Worm (Caenorhabditis elegans): Measurements from ENCODE around the gene nas-31.

Gene nas-31

ce11 chrV:10896706-10897105 lies 24.9 kb downstream of the nas-31 start:
- no peak for TF ChIP-seq sma-9 (GFP tag; optimal IDR thresholded peaks at IDR 0.05)
- no peak for TF ChIP-seq sma-9 (tag; optimal IDR thresholded peaks at IDR 0.05)
- TF ChIP-seq skn-1 (tag; optimal IDR thresholded peaks at IDR 0.05) = no peak
- no peak for TF ChIP-seq aly-2 (tag; optimal IDR thresholded peaks at IDR 0.05)
- TF ChIP-seq gmeb-1 (tag; optimal IDR thresholded peaks at IDR 0.05) = no peak

ce11 chrV:10896295-10896694 lies 25.4 kb downstream of the nas-31 start, which contains the start of gene F32D8.13:
Gene F32D8.13 (minus strand): TSS chrV:10896543.
- TF ChIP-seq mdl-1 (tag; optimal IDR thresholded peaks at IDR 0.05) = no peak
- TF ChIP-seq blmp-1 (tag; optimal IDR thresholded peaks at IDR 0.05; ENCODE audit: insufficient read depth) = no peak
- TF ChIP-seq ztf-1 (GFP tag; conservative IDR thresholded peaks at IDR 0.05) = no peak
- TF ChIP-seq fos-1 (tag; optimal IDR thresholded peaks at IDR 0.05) = no peak
- peak; percentile 17 for TF ChIP-seq nhr-25 (tag; optimal IDR thresholded peaks at IDR 0.05)
- no peak for TF ChIP-seq nhr-12 (tag; optimal IDR thresholded peaks at IDR 0.05)
- no peak for TF ChIP-seq unc-39 (tag; optimal IDR thresholded peaks at IDR 0.05)
- no peak for TF ChIP-seq mab-5 (tag; optimal IDR thresholded peaks at IDR 0.05)
- no peak for TF ChIP-seq nhr-10 (tag; optimal IDR thresholded peaks at IDR 0.05)
- no peak for TF ChIP-seq elt-3 (tag; optimal IDR thresholded peaks at IDR 0.05)
- no peak for TF ChIP-seq sma-9 (GFP tag; optimal IDR thresholded peaks at IDR 0.05)
- no peak for TF ChIP-seq sma-9 (tag; optimal IDR thresholded peaks at IDR 0.05)
- TF ChIP-seq gmeb-1 (tag; optimal IDR thresholded peaks at IDR 0.05) = peak; percentile 0
- peak in 1 of 2 experiments; percentile 0 for TF ChIP-seq lsy-2 (tag; optimal IDR thresholded peaks at IDR 0.05)
- TF ChIP-seq nhr-6 (tag; optimal IDR thresholded peaks at IDR 0.05) = no peak
- no peak for TF ChIP-seq ceh-82 (tag; optimal IDR thresholded peaks at IDR 0.05)
- TF ChIP-seq nhr-129 (tag; optimal IDR thresholded peaks at IDR 0.05) = no peak
- TF ChIP-seq egl-27 (tag; optimal IDR thresholded peaks at IDR 0.05) = no peak
- TF ChIP-seq zag-1 (tag; optimal IDR thresholded peaks at IDR 0.05) = no peak
- TF ChIP-seq aly-2 (tag; optimal IDR thresholded peaks at IDR 0.05) = no peak
- TF ChIP-seq sem-4 (tag; optimal IDR thresholded peaks at IDR 0.05) = no peak
- peak; percentile 10 for TF ChIP-seq ZK546.5 (tag; optimal IDR thresholded peaks at IDR 0.05)
- TF ChIP-seq nhr-23 (tag; optimal IDR thresholded peaks at IDR 0.05) = no peak
- TF ChIP-seq nhr-11 (tag; optimal IDR thresholded peaks at IDR 0.05) = no peak
- no peak for TF ChIP-seq ztf-4 (tag; optimal IDR thresholded peaks at IDR 0.05)
- no peak for TF ChIP-seq sma-3 (GFP tag; optimal IDR thresholded peaks at IDR 0.05)
- no peak for TF ChIP-seq lin-11 (tag; optimal IDR thresholded peaks at IDR 0.05)
- no peak for TF ChIP-seq nhr-77 (tag; optimal IDR thresholded peaks at IDR 0.05)
- TF ChIP-seq ama-1 (optimal IDR thresholded peaks at IDR 0.05) = peak; percentile 56
- no peak for TF ChIP-seq ceh-16 (tag; optimal IDR thresholded peaks at IDR 0.05)
- no peak for TF ChIP-seq nhr-21 (tag; optimal IDR thresholded peaks at IDR 0.05)

- TF ChIP-seq ama-1 (optimal IDR thresholded peaks at IDR 0.05) (no peak), lsy-2 (tag; optimal IDR thresholded peaks at IDR 0.05) (peak; percentile 56 to 89), ZK546.5 (tag; optimal IDR thresholded peaks at IDR 0.05) (peak; percentile 73), mbf-1 (tag; optimal IDR thresholded peaks at IDR 0.05) (no peak), elt-1 (tag; optimal IDR thresholded peaks at IDR 0.05) (no peak), sma-9 (GFP tag; optimal IDR thresholded peaks at IDR 0.05) (peak; percentile 93), sma-9 (tag; optimal IDR thresholded peaks at IDR 0.05) (no peak), nhr-25 (tag; optimal IDR thresholded peaks at IDR 0.05) (peak; percentile 76), crh-2 (tag; optimal IDR thresholded peaks at IDR 0.05) (peak; percentile 94), dmd-4 (tag; optimal IDR thresholded peaks at IDR 0.05) (no peak), gmeb-1 (tag; optimal IDR thresholded peaks at IDR 0.05) (peak; percentile 81), mdl-1 (tag; optimal IDR thresholded peaks at IDR 0.05) (no peak), unc-39 (tag; optimal IDR thresholded peaks at IDR 0.05) (no peak), C34F6.9 (tag; optimal IDR thresholded peaks at IDR 0.05) (peak; percentile 93), peb-1 (tag; optimal IDR thresholded peaks at IDR 0.05) (no peak), nhr-11 (tag; optimal IDR thresholded peaks at IDR 0.05) (no peak), ceh-82 (tag; optimal IDR thresholded peaks at IDR 0.05) (peak; percentile 29), ztf-4 (tag; optimal IDR thresholded peaks at IDR 0.05) (peak; percentile 60), lin-13 (GFP tag; optimal IDR thresholded peaks at IDR 0.05) (peak; percentile 85), nhr-237 (tag; optimal IDR thresholded peaks at IDR 0.05) (no peak), nhr-21 (tag; optimal IDR thresholded peaks at IDR 0.05) (peak; percentile 69), ztf-11 (tag; optimal IDR thresholded peaks at IDR 0.05) (no peak), nhr-10 (tag; optimal IDR thresholded peaks at IDR 0.05) (no peak), ztf-1 (GFP tag; conservative IDR thresholded peaks at IDR 0.05) (no peak), alr-1 (tag; optimal IDR thresholded peaks at IDR 0.05) (no peak), zag-1 (tag; optimal IDR thresholded peaks at IDR 0.05) (no peak), mab-5 (tag; optimal IDR thresholded peaks at IDR 0.05) (peak; percentile 23), ceh-16 (tag; optimal IDR thresholded peaks at IDR 0.05) (no peak), nhr-6 (tag; optimal IDR thresholded peaks at IDR 0.05) (peak; percentile 84), sem-4 (tag; optimal IDR thresholded peaks at IDR 0.05) (peak; percentile 74), nhr-12 (tag; optimal IDR thresholded peaks at IDR 0.05) (no peak), nhr-129 (tag; optimal IDR thresholded peaks at IDR 0.05) (peak; percentile 81), lin-39 (tag; optimal IDR thresholded peaks at IDR 0.05) (no peak), egl-27 (tag; optimal IDR thresholded peaks at IDR 0.05) (peak; percentile 2), nhr-23 (tag; optimal IDR thresholded peaks at IDR 0.05) (no peak), R02D3.7 (tag; optimal IDR thresholded peaks at IDR 0.05) (no peak), Y55F3AM.14 (GFP tag; optimal IDR thresholded peaks at IDR 0.05) (no peak), skn-1 (tag; optimal IDR thresholded peaks at IDR 0.05) (no peak), aly-2 (tag; optimal IDR thresholded peaks at IDR 0.05) (no peak), snpc-4 (tag; optimal IDR thresholded peaks at IDR 0.05) (peak; percentile 75), unc-55 (GFP tag; optimal IDR thresholded peaks at IDR 0.05) (peak; percentile 88), nhr-77 (tag; optimal IDR thresholded peaks at IDR 0.05) (no peak)
Measured at ce11 chrV:10894601-10895000, 27.0 kb downstream of the nas-31 start, which contains the start of the genes F32D8.14 and F32D8.5. Gene F32D8.14 (minus strand): TSS chrV:10894788. Gene F32D8.5 (plus strand): TSS chrV:10894800.

All from whole organism, L2 larva.